Worm (Caenorhabditis elegans): ENCODE measurements around the gene ztf-30.

ztf-30 gene

DNA sequence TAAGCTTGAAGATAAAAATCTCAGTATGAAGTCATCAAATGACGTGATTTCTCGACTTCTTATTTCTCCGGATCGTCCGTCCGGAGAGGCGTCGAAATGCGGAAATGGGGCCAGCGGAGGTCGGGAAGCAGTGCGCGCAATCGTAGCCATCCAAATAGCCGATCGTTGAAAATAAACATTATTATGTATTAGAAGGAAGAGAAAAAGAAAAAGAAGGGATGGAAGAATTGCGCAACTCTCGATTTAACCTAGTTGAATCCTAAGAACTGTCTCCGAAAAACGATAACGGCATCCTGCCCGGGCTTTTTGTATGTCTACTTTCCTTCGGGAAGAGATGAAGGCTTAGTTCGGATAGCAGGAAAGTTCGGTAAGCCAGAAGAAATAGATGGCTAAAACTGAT is 4.5 kb upstream of the ztf-30 start:
- no peak for TF ChIP-seq ref-1 (GFP tag; conservative IDR thresholded peaks at IDR 0.05)
- TF ChIP-seq T22C8.4 (GFP tag; IDR thresholded peaks at IDR 0.05): no peak
- no peak for TF ChIP-seq ztf-23 (GFP tag; IDR thresholded peaks at IDR 0.05)
- TF ChIP-seq med-1 (GFP tag; optimal IDR thresholded peaks at IDR 0.05; ENCODE audit: insufficient read depth): no peak
- TF ChIP-seq cog-1 (tag; optimal IDR thresholded peaks at IDR 0.05): no peak
- TF ChIP-seq tab-1 (GFP tag; IDR thresholded peaks at IDR 0.05): no peak
- TF ChIP-seq klf-2 (GFP tag; conservative IDR thresholded peaks at IDR 0.05): no peak
- TF ChIP-seq flt-1 (GFP tag; IDR thresholded peaks at IDR 0.05): no peak
- TF ChIP-seq ztf-29 (GFP tag; IDR thresholded peaks at IDR 0.05): no peak

DNA sequence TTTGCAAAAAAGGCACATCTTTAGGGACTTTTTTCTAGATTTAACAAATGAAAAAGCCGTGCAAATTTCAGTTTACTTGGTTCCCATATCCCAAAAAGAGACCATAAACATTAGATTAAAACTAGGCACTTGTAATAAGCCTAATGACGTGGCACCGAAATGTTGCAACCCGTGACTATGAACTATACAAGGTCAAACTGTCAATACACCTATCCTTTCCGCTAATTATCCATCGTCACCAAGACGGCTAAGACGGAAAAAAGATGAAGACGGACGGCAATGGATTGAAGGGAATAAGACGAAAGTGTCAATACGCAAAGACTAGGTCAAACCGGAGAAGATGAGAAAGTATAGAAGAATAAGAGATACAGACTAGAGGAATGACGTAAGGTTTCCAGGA is 1.3 kb upstream of the ztf-30 start:
- TF ChIP-seq klf-2 (GFP tag; conservative IDR thresholded peaks at IDR 0.05): no peak
- TF ChIP-seq ztf-23 (GFP tag; IDR thresholded peaks at IDR 0.05): no peak
- TF ChIP-seq ref-1 (GFP tag; conservative IDR thresholded peaks at IDR 0.05): no peak
- no peak for TF ChIP-seq tab-1 (GFP tag; IDR thresholded peaks at IDR 0.05)
- no peak for TF ChIP-seq T22C8.4 (GFP tag; IDR thresholded peaks at IDR 0.05)
- TF ChIP-seq cog-1 (tag; optimal IDR thresholded peaks at IDR 0.05): no peak
- no peak for TF ChIP-seq med-1 (GFP tag; optimal IDR thresholded peaks at IDR 0.05; ENCODE audit: insufficient read depth)
- TF ChIP-seq flt-1 (GFP tag; IDR thresholded peaks at IDR 0.05): no peak
- TF ChIP-seq ztf-29 (GFP tag; IDR thresholded peaks at IDR 0.05): no peak

DNA sequence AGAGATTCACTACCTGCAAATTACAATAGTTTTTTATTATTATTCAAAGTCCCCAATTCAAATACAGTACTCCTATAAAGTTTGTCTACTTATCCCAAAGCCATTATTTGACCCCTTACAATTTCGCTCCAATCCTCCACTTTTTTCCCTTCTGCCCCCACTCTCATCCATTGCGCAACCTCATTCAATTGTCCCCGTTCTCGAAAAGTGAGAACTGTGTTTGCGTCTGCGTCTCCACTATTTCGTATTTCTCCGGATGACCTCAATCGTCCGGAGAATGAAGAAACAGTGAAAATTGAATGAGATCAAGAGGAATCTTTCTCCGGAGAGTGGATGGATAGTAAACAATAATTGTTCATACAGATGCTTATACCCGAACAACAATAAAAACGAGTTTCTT is 978 bp downstream of the ztf-30 start:
- TF ChIP-seq klf-2 (GFP tag; conservative IDR thresholded peaks at IDR 0.05) (no peak), ref-1 (GFP tag; conservative IDR thresholded peaks at IDR 0.05) (no peak), med-1 (GFP tag; optimal IDR thresholded peaks at IDR 0.05; ENCODE audit: insufficient read depth) (no peak), T22C8.4 (GFP tag; IDR thresholded peaks at IDR 0.05) (no peak), tab-1 (GFP tag; IDR thresholded peaks at IDR 0.05) (no peak), flt-1 (GFP tag; IDR thresholded peaks at IDR 0.05) (no peak), cog-1 (tag; optimal IDR thresholded peaks at IDR 0.05) (no peak), ztf-29 (GFP tag; IDR thresholded peaks at IDR 0.05) (no peak), ztf-23 (GFP tag; IDR thresholded peaks at IDR 0.05) (no peak)

DNA sequence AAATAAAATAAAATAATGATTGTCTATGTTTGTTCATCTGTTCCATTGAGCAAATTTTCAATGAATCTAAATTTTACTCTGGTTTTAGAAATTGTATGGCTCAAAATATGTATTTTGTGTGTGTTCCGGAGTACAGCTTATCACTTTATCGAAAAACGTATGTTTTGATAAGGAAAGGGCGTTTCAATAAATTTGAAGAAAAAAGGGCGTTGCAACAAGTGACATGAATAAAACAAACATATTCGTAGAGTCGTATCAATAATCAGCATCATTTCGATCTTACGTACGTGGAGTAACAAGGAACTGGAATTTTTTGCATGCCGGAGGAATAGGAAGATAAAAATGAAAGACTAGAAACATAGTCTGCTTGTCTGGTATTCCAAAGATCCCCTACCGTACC is 3.6 kb downstream of the ztf-30 start:
- no peak for TF ChIP-seq flt-1 (GFP tag; IDR thresholded peaks at IDR 0.05)
- no peak for TF ChIP-seq T22C8.4 (GFP tag; IDR thresholded peaks at IDR 0.05)
- TF ChIP-seq ztf-23 (GFP tag; IDR thresholded peaks at IDR 0.05): no peak
- TF ChIP-seq tab-1 (GFP tag; IDR thresholded peaks at IDR 0.05): no peak
- no peak for TF ChIP-seq klf-2 (GFP tag; conservative IDR thresholded peaks at IDR 0.05)
- TF ChIP-seq ref-1 (GFP tag; conservative IDR thresholded peaks at IDR 0.05): no peak
- no peak for TF ChIP-seq med-1 (GFP tag; optimal IDR thresholded peaks at IDR 0.05; ENCODE audit: insufficient read depth)
- TF ChIP-seq cog-1 (tag; optimal IDR thresholded peaks at IDR 0.05): no peak
- no peak for TF ChIP-seq ztf-29 (GFP tag; IDR thresholded peaks at IDR 0.05)

DNA sequence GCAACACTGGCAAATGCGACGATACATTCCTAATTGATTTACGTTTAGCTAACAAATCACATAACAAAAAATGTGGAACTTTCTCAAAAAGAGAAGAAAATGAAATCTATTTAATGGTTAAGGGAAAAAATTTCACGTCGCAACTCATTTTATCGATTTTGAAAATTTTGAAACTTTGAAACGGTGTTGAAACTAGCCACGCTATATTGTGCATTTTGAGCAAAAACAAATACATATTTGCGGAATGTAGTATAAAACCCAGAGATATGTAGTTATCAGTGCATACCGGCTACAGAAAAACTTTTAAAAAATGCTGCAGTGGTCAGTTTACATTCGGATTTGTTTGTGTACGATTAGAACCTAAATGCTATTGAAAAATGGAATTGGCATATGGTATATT is 4.0 kb downstream of the ztf-30 start, which contains the start of gene C06E1.7:
C06E1.7 (minus strand) TSS at position 101 of the 400 bp plus-strand sequence.
- no peak for TF ChIP-seq ztf-23 (GFP tag; IDR thresholded peaks at IDR 0.05)
- no peak for TF ChIP-seq klf-2 (GFP tag; conservative IDR thresholded peaks at IDR 0.05)
- TF ChIP-seq ref-1 (GFP tag; conservative IDR thresholded peaks at IDR 0.05): no peak
- no peak for TF ChIP-seq tab-1 (GFP tag; IDR thresholded peaks at IDR 0.05)

DNA sequence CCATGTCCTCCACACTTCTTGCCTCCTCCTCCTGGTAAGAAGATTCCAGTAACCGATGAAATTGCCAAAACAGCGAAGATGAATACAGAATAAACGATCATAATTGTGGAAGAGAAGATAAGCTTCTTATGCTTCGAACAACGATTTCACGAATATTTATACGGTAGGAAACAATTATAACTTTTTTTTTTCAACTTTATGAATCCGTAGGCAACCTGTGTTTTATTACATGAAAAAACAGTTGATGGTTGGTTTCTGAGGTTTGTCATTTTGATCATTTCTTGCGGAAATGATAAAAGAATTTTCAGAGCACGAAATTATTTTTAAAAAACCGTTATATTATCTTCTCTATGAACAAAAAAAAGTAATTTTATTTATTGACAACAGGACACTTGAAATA is 6.8 kb downstream of the ztf-30 start, which contains the start of gene fipr-16:
fipr-16 (minus strand) TSS at position 101 of the 400 bp plus-strand sequence.
- no peak for TF ChIP-seq ref-1 (GFP tag; conservative IDR thresholded peaks at IDR 0.05)
- no peak for TF ChIP-seq ztf-29 (GFP tag; IDR thresholded peaks at IDR 0.05)
- TF ChIP-seq ztf-23 (GFP tag; IDR thresholded peaks at IDR 0.05): no peak
- no peak for TF ChIP-seq tab-1 (GFP tag; IDR thresholded peaks at IDR 0.05)
- no peak for TF ChIP-seq klf-2 (GFP tag; conservative IDR thresholded peaks at IDR 0.05)
- no peak for TF ChIP-seq T22C8.4 (GFP tag; IDR thresholded peaks at IDR 0.05)
- TF ChIP-seq cog-1 (tag; optimal IDR thresholded peaks at IDR 0.05): no peak
- TF ChIP-seq med-1 (GFP tag; optimal IDR thresholded peaks at IDR 0.05; ENCODE audit: insufficient read depth): no peak
- no peak for TF ChIP-seq flt-1 (GFP tag; IDR thresholded peaks at IDR 0.05)

DNA sequence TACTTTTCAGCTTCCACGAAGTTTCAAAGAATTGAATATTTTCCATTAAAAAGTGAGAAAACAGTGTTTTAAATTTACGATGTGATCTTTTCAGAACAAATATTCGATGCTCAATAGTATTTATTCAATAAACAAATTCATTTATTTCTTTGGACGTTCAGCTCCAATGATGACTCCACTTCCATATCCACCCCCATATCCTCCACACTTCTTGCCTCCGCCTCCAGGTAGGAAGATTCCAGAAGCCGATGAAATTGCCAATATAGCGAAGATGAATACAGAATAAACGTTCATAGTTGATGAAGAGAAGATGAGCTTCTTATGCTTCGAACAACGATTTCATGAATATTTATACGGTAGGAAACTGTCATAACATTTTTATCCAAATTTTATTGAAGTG is 8.5 kb downstream of the ztf-30 start, which contains the start of gene fip-3:
fip-3 (minus strand) TSS at position 294 of the 400 bp plus-strand sequence.
- TF ChIP-seq T22C8.4 (GFP tag; IDR thresholded peaks at IDR 0.05): no peak
- TF ChIP-seq ztf-23 (GFP tag; IDR thresholded peaks at IDR 0.05): no peak
- no peak for TF ChIP-seq med-1 (GFP tag; optimal IDR thresholded peaks at IDR 0.05; ENCODE audit: insufficient read depth)
- no peak for TF ChIP-seq cog-1 (tag; optimal IDR thresholded peaks at IDR 0.05)
- TF ChIP-seq ref-1 (GFP tag; conservative IDR thresholded peaks at IDR 0.05): no peak
- TF ChIP-seq tab-1 (GFP tag; IDR thresholded peaks at IDR 0.05): no peak
- TF ChIP-seq ztf-29 (GFP tag; IDR thresholded peaks at IDR 0.05): no peak
- TF ChIP-seq flt-1 (GFP tag; IDR thresholded peaks at IDR 0.05): no peak
- no peak for TF ChIP-seq klf-2 (GFP tag; conservative IDR thresholded peaks at IDR 0.05)

DNA sequence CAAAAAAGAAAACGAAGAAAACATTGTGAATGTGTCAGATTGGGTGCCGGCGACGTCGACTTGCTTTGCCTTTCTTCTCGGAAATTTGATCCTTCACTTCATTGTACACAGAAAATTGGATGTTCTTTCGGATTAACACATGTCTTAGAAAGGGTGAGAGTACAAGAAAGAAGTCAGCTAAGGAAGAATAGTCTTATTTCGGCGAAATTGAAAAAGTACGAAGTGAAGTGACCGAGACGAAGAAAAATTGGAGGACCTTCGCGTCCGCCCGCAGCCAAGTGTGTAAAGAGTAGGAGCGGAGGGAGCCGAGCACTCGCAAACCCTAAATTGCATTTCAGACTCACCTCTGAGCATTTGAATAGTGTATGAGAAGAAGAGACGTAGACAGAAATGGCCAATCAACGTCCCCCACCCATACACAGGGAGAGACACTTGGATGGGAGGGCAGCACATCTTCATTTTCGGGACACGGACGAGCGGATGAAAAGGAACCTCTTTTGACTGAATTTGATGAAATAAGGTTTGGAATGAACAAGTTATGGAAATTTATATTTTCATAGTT is 9.0 kb downstream of the ztf-30 start, which contains the start of gene glr-1:
glr-1 (minus strand) TSS at position 51 of the 562 bp plus-strand sequence.
- TF ChIP-seq klf-2 (GFP tag; conservative IDR thresholded peaks at IDR 0.05) (no peak), tab-1 (GFP tag; IDR thresholded peaks at IDR 0.05) (no peak), ref-1 (GFP tag; conservative IDR thresholded peaks at IDR 0.05) (no peak), ztf-23 (GFP tag; IDR thresholded peaks at IDR 0.05) (no peak), ztf-29 (GFP tag; IDR thresholded peaks at IDR 0.05) (no peak), T22C8.4 (GFP tag; IDR thresholded peaks at IDR 0.05) (no peak), med-1 (GFP tag; optimal IDR thresholded peaks at IDR 0.05; ENCODE audit: insufficient read depth) (no peak), flt-1 (GFP tag; IDR thresholded peaks at IDR 0.05) (no peak), cog-1 (tag; optimal IDR thresholded peaks at IDR 0.05) (no peak)

DNA sequence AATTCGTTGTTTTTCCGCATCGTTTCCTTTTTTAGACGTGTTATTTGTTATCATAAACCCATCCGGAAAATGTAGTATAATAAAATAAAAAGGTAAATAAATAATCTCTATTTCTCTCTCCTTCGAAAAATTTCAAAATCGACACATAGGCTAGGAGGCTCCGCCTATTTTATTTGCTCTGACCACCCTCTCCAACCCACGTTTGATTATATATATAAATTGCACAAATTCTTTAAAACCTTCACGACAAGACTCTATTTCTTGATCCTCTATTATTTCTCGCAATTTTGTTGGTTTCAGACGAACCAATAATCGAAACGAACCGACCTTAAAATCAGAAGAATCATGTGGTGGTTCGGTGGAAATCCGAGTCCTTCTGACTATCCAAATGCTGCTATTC is 16.9 kb downstream of the ztf-30 start, which contains the start of gene doxa-1:
doxa-1 (plus strand) TSS at position 301 of the 400 bp plus-strand sequence.
- TF ChIP-seq tab-1 (GFP tag; IDR thresholded peaks at IDR 0.05) (no peak), klf-2 (GFP tag; conservative IDR thresholded peaks at IDR 0.05) (no peak), cog-1 (tag; optimal IDR thresholded peaks at IDR 0.05) (no peak), flt-1 (GFP tag; IDR thresholded peaks at IDR 0.05) (no peak), med-1 (GFP tag; optimal IDR thresholded peaks at IDR 0.05; ENCODE audit: insufficient read depth) (no peak), ztf-29 (GFP tag; IDR thresholded peaks at IDR 0.05) (no peak), ztf-23 (GFP tag; IDR thresholded peaks at IDR 0.05) (no peak)
